Fruit fly (Drosophila melanogaster): ENCODE data around the gene CG32095.

The CG32095 gene

DNA sequence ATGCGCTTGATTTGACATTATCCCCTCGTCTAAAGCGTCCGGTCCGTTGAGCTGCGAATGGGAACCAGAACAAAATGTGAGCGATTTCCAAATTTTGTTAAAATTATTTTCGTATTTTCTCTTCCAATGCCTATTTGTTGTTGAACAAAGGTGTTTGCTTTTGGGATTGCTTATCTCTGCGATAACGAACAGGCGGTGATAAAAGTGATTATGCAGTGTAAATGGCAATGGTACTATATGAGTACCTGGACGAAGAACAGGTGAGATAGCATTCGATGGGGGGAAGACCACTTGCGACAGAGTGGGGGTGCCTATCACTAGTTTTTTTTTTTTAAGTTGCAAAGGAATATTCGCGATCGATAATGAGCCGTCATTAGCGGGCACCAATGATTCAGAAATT lies 37.3 kb downstream of the CG32095 start (continued):
- TF ChIP-seq CG6792 (GFP tag; optimal IDR thresholded peaks at IDR 0.05), result peak; percentile 25
- TF ChIP-seq svp (GFP tag), result no peak
- no peak for TF ChIP-seq Met (GFP tag; optimal IDR thresholded peaks at IDR 0.05)

DNA sequence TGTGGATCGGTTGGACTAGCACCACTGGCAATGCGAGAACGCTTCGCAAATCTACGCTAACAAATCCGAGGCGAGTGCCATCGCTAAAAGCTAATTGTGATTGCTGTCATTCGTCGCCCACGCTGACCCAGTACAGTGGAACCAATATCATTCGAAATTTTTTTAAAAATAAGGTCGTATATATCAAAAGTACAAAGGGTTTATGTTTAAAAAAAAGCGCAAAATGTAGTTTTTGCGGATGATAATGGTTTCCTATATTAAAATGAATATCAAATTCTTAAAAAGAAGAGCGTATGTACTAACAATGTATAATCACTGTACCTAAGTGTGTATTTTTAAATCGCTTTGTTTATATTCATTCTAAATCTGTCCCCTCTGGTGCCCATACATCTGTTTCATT lies 40.2 kb downstream of the CG32095 start:
- TF ChIP-seq ss (GFP tag; optimal IDR thresholded peaks at IDR 0.05), result no peak
- no peak for TF ChIP-seq CG3919 (GFP tag; optimal IDR thresholded peaks at IDR 0.05)
- TF ChIP-seq topi (GFP tag; optimal IDR thresholded peaks at IDR 0.05), result no peak
- TF ChIP-seq fd59A (GFP tag; optimal IDR thresholded peaks at IDR 0.05), result no peak
- no peak for TF ChIP-seq CG6276 (GFP tag; optimal IDR thresholded peaks at IDR 0.05)
- peak; percentile 50 for TF ChIP-seq Gug (GFP tag; IDR thresholded peaks at IDR 0.05)
- no peak for TF ChIP-seq Eip75B (GFP tag; optimal IDR thresholded peaks at IDR 0.05)
- TF ChIP-seq CG31627 (GFP tag; optimal IDR thresholded peaks at IDR 0.05), result no peak
- TF ChIP-seq acj6 (GFP tag; optimal IDR thresholded peaks at IDR 0.05), result no peak
- TF ChIP-seq vri (GFP tag; optimal IDR thresholded peaks at IDR 0.05), result no peak
- no peak for TF ChIP-seq CG6792 (GFP tag; optimal IDR thresholded peaks at IDR 0.05)
- TF ChIP-seq eg (GFP tag; IDR thresholded peaks at IDR 0.05), result peak; percentile 73
- TF ChIP-seq dac (GFP tag; optimal IDR thresholded peaks at IDR 0.05), result no peak
- peak; percentile 10 for TF ChIP-seq achi (GFP tag; optimal IDR thresholded peaks at IDR 0.05)
- no peak for TF ChIP-seq Smox (GFP tag; optimal IDR thresholded peaks at IDR 0.05)
- no peak for TF ChIP-seq CG3032 (tag; optimal IDR thresholded peaks at IDR 0.05)
- peak; percentile 70 for TF ChIP-seq Hr4 (GFP tag; optimal IDR thresholded peaks at IDR 0.05)
- TF ChIP-seq CG8632 (GFP tag; optimal IDR thresholded peaks at IDR 0.05), result no peak
- TF ChIP-seq CG11902 (GFP tag; optimal IDR thresholded peaks at IDR 0.05), result no peak
- TF ChIP-seq esn (GFP tag; optimal IDR thresholded peaks at IDR 0.05), result no peak
- no peak for TF ChIP-seq fd85E (GFP tag; optimal IDR thresholded peaks at IDR 0.05)
- TF ChIP-seq CG8119 (GFP tag; IDR thresholded peaks at IDR 0.05), result peak; percentile 44; the same call in 1 of the 3 replicates
- no peak for TF ChIP-seq CG16779 (tag; optimal IDR thresholded peaks at IDR 0.05)
- TF ChIP-seq Sox15 (GFP tag; optimal IDR thresholded peaks at IDR 0.05), result no peak
- peak; percentile 80 for TF ChIP-seq CG15336 (GFP tag; IDR thresholded peaks at IDR 0.05)
- no peak for TF ChIP-seq Eip78C (GFP tag)
- TF ChIP-seq CG11294 (GFP tag; IDR thresholded peaks at IDR 0.05), result peak; percentile 61
- no peak for TF ChIP-seq CG8319 (GFP tag; optimal IDR thresholded peaks at IDR 0.05)
- TF ChIP-seq Lpt (GFP tag; optimal IDR thresholded peaks at IDR 0.05), result no peak
- TF ChIP-seq pdm3 (GFP tag; optimal IDR thresholded peaks at IDR 0.05), result no peak
- TF ChIP-seq svp (GFP tag), result peak; percentile 45
- no peak for TF ChIP-seq Blimp-1 (GFP tag; optimal IDR thresholded peaks at IDR 0.05)
- TF ChIP-seq net (GFP tag; optimal IDR thresholded peaks at IDR 0.05), result peak; percentile 29
- TF ChIP-seq cyc (GFP tag; optimal IDR thresholded peaks at IDR 0.05), result no peak
- no peak for TF ChIP-seq Sox102F (GFP tag; optimal IDR thresholded peaks at IDR 0.05)
- TF ChIP-seq CG6163 (GFP tag; IDR thresholded peaks at IDR 0.05), result peak; percentile 74
- no peak for TF ChIP-seq CG10669 (GFP tag; optimal IDR thresholded peaks at IDR 0.05)
- no peak for TF ChIP-seq Eip93F (GFP tag; optimal IDR thresholded peaks at IDR 0.05)
- TF ChIP-seq CG6808 (GFP tag; optimal IDR thresholded peaks at IDR 0.05), result no peak
- TF ChIP-seq spab (GFP tag; optimal IDR thresholded peaks at IDR 0.05), result no peak
- no peak for TF ChIP-seq Hr38 (GFP tag; optimal IDR thresholded peaks at IDR 0.05)
